Worm (Caenorhabditis elegans): ENCODE data around the gene F13H8.8.

DNA sequence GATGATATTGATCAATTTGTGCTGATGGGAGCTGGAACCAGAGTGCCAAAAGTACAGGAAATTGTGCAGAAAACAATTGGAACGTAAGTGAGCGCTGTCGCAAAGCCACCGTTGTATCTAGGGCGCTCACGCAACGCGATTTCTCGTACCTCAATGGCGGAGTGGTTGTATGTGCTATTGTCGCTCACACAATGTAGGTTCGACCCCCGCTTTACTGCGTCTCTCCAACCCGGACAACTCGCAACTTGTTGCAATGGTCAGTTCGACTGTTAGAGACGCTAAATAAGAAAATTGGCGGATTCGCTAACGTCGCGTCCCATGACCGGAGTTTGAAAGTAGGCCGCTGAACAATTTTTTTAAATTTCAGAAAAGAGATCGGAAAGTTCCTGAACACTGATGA is 19.4 kb downstream of the F13H8.8 start:
- no peak for TF ChIP-seq mdl-1 (tag; optimal IDR thresholded peaks at IDR 0.05)
- no peak for TF ChIP-seq ztf-11 (tag; optimal IDR thresholded peaks at IDR 0.05)
- no peak for TF ChIP-seq lin-13 (GFP tag; optimal IDR thresholded peaks at IDR 0.05)
- no peak for TF ChIP-seq lin-39 (tag; optimal IDR thresholded peaks at IDR 0.05)
- TF ChIP-seq peb-1 (tag; optimal IDR thresholded peaks at IDR 0.05): no peak
- no peak for TF ChIP-seq unc-62 (GFP tag; optimal IDR thresholded peaks at IDR 0.05)
- peak; percentile 7 for TF ChIP-seq sem-4 (tag; optimal IDR thresholded peaks at IDR 0.05)
